6 fruit fly cellular contexts compared by ENCODE assay signal in the genomic region with DNA sequence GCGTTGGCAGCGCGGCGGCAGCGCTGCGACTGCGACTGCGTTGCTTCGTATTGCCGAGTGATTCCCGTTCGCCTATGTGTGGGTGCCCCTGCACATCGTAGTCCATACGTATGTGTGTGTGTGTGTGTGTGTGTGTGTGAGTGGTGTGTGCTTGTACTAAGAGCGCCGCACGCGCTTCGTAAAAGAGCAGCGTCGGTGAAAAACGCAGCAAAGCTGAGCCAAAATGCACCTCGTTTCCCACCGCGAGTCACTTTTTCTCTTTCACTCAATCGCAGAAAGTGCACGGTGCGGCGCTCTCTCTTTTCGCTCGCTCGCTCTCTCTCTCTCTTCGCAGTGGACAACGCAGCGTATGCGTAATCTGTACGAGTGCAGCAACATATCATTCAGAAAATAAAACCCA.
TF ChIP-seq lines count a peak whose summit lies in the region.

No protein-coding gene starts in this region.

- no peak for TF ChIP-seq CTCF in whole organism, embryonic (GFP tag; optimal IDR thresholded peaks at IDR 0.05; lab: Kevin White, UChicago)

TF ChIP-seq in whole organism, 6 proteins besides CTCF, POLR2A, EP300 and RAD21:
- no peak for TF ChIP-seq psq (optimal IDR thresholded peaks at IDR 0.05; lab: Kevin White, UChicago)
- peak; percentile 91 for TF ChIP-seq Dll (optimal IDR thresholded peaks at IDR 0.05; lab: Kevin White, UChicago)

TF ChIP-seq in whole organism, adult, 20 proteins besides CTCF, POLR2A, EP300 and RAD21:
- TF ChIP-seq Crg-1 (GFP tag; optimal IDR thresholded peaks at IDR 0.05; lab: Kevin White, UChicago) (no peak), kay (GFP tag; lab: Kevin White, UChicago; ENCODE audit: borderline replicate concordance) (no peak), bab1 (GFP tag; optimal IDR thresholded peaks at IDR 0.05; lab: Kevin White, UChicago) (peak; percentile 13), tj (GFP tag; optimal IDR thresholded peaks at IDR 0.05; lab: Kevin White, UChicago) (peak; percentile 89), Clk (GFP tag; optimal IDR thresholded peaks at IDR 0.05; lab: Kevin White, UChicago) (no peak), pad (GFP tag; optimal IDR thresholded peaks at IDR 0.05; lab: Kevin White, UChicago) (peak; percentile 65), toe (GFP tag; optimal IDR thresholded peaks at IDR 0.05; lab: Kevin White, UChicago) (no peak), CG12768 (GFP tag; optimal IDR thresholded peaks at IDR 0.05; lab: Kevin White, UChicago) (peak; percentile 49), CG7101 (tag; optimal IDR thresholded peaks at IDR 0.05; lab: Kevin White, UChicago) (peak; percentile 7), CG33017 (tag; optimal IDR thresholded peaks at IDR 0.05; lab: Kevin White, UChicago) (peak; percentile 1), Hr96 (GFP tag; optimal IDR thresholded peaks at IDR 0.05; lab: Kevin White, UChicago) (no peak), CG11617 (GFP tag; optimal IDR thresholded peaks at IDR 0.05; lab: Kevin White, UChicago) (peak; percentile 51)

TF ChIP-seq in whole organism, embryonic, 481 proteins besides CTCF, POLR2A, EP300 and RAD21 (continues in another document):
- peak; percentile 18; the same call in 1 of the 2 replicates for TF ChIP-seq Adf1 (GFP tag; IDR thresholded peaks at IDR 0.05; lab: Robert Waterston, UW)
- TF ChIP-seq Drgx (GFP tag; IDR thresholded peaks at IDR 0.05; lab: Robert Waterston, UW), result peak; percentile 74; the same call in 1 of the 2 replicates
- TF ChIP-seq schlank (tag; optimal IDR thresholded peaks at IDR 0.05; lab: Kevin White, UChicago), result no peak
- TF ChIP-seq bsh (GFP tag; optimal IDR thresholded peaks at IDR 0.05; lab: Kevin White, UChicago), result peak in 1 of 2 experiments; percentile 75
- TF ChIP-seq Opbp (GFP tag; IDR thresholded peaks at IDR 0.05; lab: Robert Waterston, UW; ENCODE audit: partially characterized antibody), result 0 out of 3 replicates have a peak, but pooled peaks have one; percentile 51
- no peak for TF ChIP-seq Atf-2 (GFP tag; optimal IDR thresholded peaks at IDR 0.05; lab: Kevin White, UChicago)
- TF ChIP-seq yki (optimal IDR thresholded peaks at IDR 0.05; lab: Kevin White, UChicago), result peak; percentile 19
- no peak for TF ChIP-seq unc-4 (GFP tag; IDR thresholded peaks at IDR 0.05; lab: Robert Waterston, UW; ENCODE audit: partially characterized antibody)
- TF ChIP-seq Mad (GFP tag; optimal IDR thresholded peaks at IDR 0.05; lab: Kevin White, UChicago), result no peak
- TF ChIP-seq Deaf1 (tag; optimal IDR thresholded peaks at IDR 0.05; lab: Kevin White, UChicago), result peak; percentile 75
- TF ChIP-seq z (GFP tag; IDR thresholded peaks at IDR 0.05; lab: Robert Waterston, UW), result peak; percentile 97
- peak; percentile 81 for TF ChIP-seq CG3163 (GFP tag; optimal IDR thresholded peaks at IDR 0.05; lab: Kevin White, UChicago)
- TF ChIP-seq Nf-YB (GFP tag; optimal IDR thresholded peaks at IDR 0.05; lab: Kevin White, UChicago), result peak; percentile 47
- peak; percentile 82 for TF ChIP-seq cg (GFP tag; optimal IDR thresholded peaks at IDR 0.05; lab: Kevin White, UChicago)
- peak; percentile 41 for TF ChIP-seq CG11504 (tag; optimal IDR thresholded peaks at IDR 0.05; lab: Kevin White, UChicago)
- peak in 1 of 2 experiments; percentile 75 for TF ChIP-seq Trl (optimal IDR thresholded peaks at IDR 0.05; lab: Kevin White, UChicago)
- TF ChIP-seq Trl (GFP tag; optimal IDR thresholded peaks at IDR 0.05; lab: Kevin White, UChicago), result no peak

TF ChIP-seq in whole organism, prepupa, 60 proteins besides CTCF, POLR2A, EP300 and RAD21 (continues in another document):
- TF ChIP-seq spab (GFP tag; optimal IDR thresholded peaks at IDR 0.05; lab: Kevin White, UChicago) (peak; percentile 56), Sox102F (GFP tag; optimal IDR thresholded peaks at IDR 0.05; lab: Kevin White, UChicago) (no peak), CG8119 (GFP tag; IDR thresholded peaks at IDR 0.05; lab: Robert Waterston, UW) (peak; percentile 77), CG10669 (GFP tag; optimal IDR thresholded peaks at IDR 0.05; lab: Kevin White, UChicago) (peak; percentile 40), CG6792 (GFP tag; optimal IDR thresholded peaks at IDR 0.05; lab: Kevin White, UChicago) (peak; percentile 3), CG16779 (tag; optimal IDR thresholded peaks at IDR 0.05; lab: Kevin White, UChicago) (peak; percentile 58), CG32006 (GFP tag; optimal IDR thresholded peaks at IDR 0.05; lab: Kevin White, UChicago) (peak; percentile 6), Eip75B (GFP tag; optimal IDR thresholded peaks at IDR 0.05; lab: Kevin White, UChicago) (no peak), achi (GFP tag; optimal IDR thresholded peaks at IDR 0.05; lab: Kevin White, UChicago) (peak; percentile 3), Ets21C (GFP tag; optimal IDR thresholded peaks at IDR 0.05; lab: Kevin White, UChicago) (no peak), Hr39 (GFP tag; optimal IDR thresholded peaks at IDR 0.05; lab: Kevin White, UChicago) (no peak), CG3919 (GFP tag; optimal IDR thresholded peaks at IDR 0.05; lab: Kevin White, UChicago) (peak; percentile 31), CG31627 (GFP tag; optimal IDR thresholded peaks at IDR 0.05; lab: Kevin White, UChicago) (no peak), CG6808 (GFP tag; optimal IDR thresholded peaks at IDR 0.05; lab: Kevin White, UChicago) (peak; percentile 66), pdm3 (GFP tag; optimal IDR thresholded peaks at IDR 0.05; lab: Kevin White, UChicago) (no peak), CG11294 (GFP tag; IDR thresholded peaks at IDR 0.05; lab: Robert Waterston, UW) (peak; percentile 42; the same call in 1 of the 2 replicates), eg (GFP tag; IDR thresholded peaks at IDR 0.05; lab: Robert Waterston, UW) (peak; percentile 84; the same call in 2 of the 3 replicates), vri (GFP tag; optimal IDR thresholded peaks at IDR 0.05; lab: Kevin White, UChicago) (peak; percentile 43)

TF ChIP-seq in whole organism, pupa, 21 proteins besides CTCF, POLR2A, EP300 and RAD21 (continues in another document):
- TF ChIP-seq CG10348 (GFP tag; IDR thresholded peaks at IDR 0.05; lab: Robert Waterston, UW) (no peak), Ets98B (GFP tag; IDR thresholded peaks at IDR 0.05; lab: Robert Waterston, UW) (peak; percentile 82), CG8159 (tag; optimal IDR thresholded peaks at IDR 0.05; lab: Kevin White, UChicago) (peak; percentile 19), CG14655 (GFP tag; optimal IDR thresholded peaks at IDR 0.05; lab: Kevin White, UChicago) (peak; percentile 59), CG12605 (GFP tag; IDR thresholded peaks at IDR 0.05; lab: Robert Waterston, UW) (peak; percentile 92), CG9948 (tag; optimal IDR thresholded peaks at IDR 0.05; lab: Kevin White, UChicago) (no peak), D1 (tag; optimal IDR thresholded peaks at IDR 0.05; lab: Kevin White, UChicago) (no peak), CG15710 (tag; optimal IDR thresholded peaks at IDR 0.05; lab: Kevin White, UChicago) (peak; percentile 38), CG32121 (GFP tag; IDR thresholded peaks at IDR 0.05; lab: Robert Waterston, UW) (peak; percentile 71), CG8301 (tag; optimal IDR thresholded peaks at IDR 0.05; lab: Kevin White, UChicago) (peak; percentile 42), CG4496 (GFP tag; IDR thresholded peaks at IDR 0.05; lab: Robert Waterston, UW) (peak; percentile 91; the same call in 2 of the 3 replicates), Snoo (tag; optimal IDR thresholded peaks at IDR 0.05; lab: Kevin White, UChicago) (peak; percentile 23), EcR (GFP tag; optimal IDR thresholded peaks at IDR 0.05; lab: Kevin White, UChicago) (peak; percentile 12), Pif1B (GFP tag; optimal IDR thresholded peaks at IDR 0.05; lab: Kevin White, UChicago) (peak; percentile 38), gl (tag; optimal IDR thresholded peaks at IDR 0.05; lab: Kevin White, UChicago) (peak; percentile 79), Pif1A (GFP tag; optimal IDR thresholded peaks at IDR 0.05; lab: Kevin White, UChicago) (peak; percentile 32), CG34367 (tag; optimal IDR thresholded peaks at IDR 0.05; lab: Kevin White, UChicago) (peak; percentile 35), rn (GFP tag; IDR thresholded peaks at IDR 0.05; lab: Robert Waterston, UW) (no peak), CG13204 (GFP tag; optimal IDR thresholded peaks at IDR 0.05; lab: Kevin White, UChicago) (peak; percentile 56), CG17806 (tag; optimal IDR thresholded peaks at IDR 0.05; lab: Kevin White, UChicago) (peak; percentile 2)

TF ChIP-seq in whole organism, wandering third instar larva, 38 proteins besides CTCF, POLR2A, EP300 and RAD21:
- TF ChIP-seq Sp1 (GFP tag; optimal IDR thresholded peaks at IDR 0.05; lab: Kevin White, UChicago) (peak; percentile 56), Rel (GFP tag; optimal IDR thresholded peaks at IDR 0.05; lab: Kevin White, UChicago) (no peak), Rel (tag; optimal IDR thresholded peaks at IDR 0.05; lab: Kevin White, UChicago) (peak; percentile 86), psq (GFP tag; optimal IDR thresholded peaks at IDR 0.05; lab: Kevin White, UChicago) (peak; percentile 26), jim (GFP tag; optimal IDR thresholded peaks at IDR 0.05; lab: Kevin White, UChicago) (peak; percentile 13), CG32264 (GFP tag; optimal IDR thresholded peaks at IDR 0.05; lab: Kevin White, UChicago) (no peak), Dif (GFP tag; optimal IDR thresholded peaks at IDR 0.05; lab: Kevin White, UChicago; ENCODE audit: partially characterized antibody) (peak; percentile 79), Dfd (GFP tag; optimal IDR thresholded peaks at IDR 0.05; lab: Kevin White, UChicago) (peak; percentile 43), lola (GFP tag; optimal IDR thresholded peaks at IDR 0.05; lab: Kevin White, UChicago) (no peak), Jra (GFP tag; optimal IDR thresholded peaks at IDR 0.05; lab: Kevin White, UChicago) (peak; percentile 27), dl (GFP tag; optimal IDR thresholded peaks at IDR 0.05; lab: Kevin White, UChicago; ENCODE audit: insufficient read depth in 1 of 2, partially characterized antibody in 2 of 2) (peak; percentile 64 to 78), N (GFP tag; optimal IDR thresholded peaks at IDR 0.05; lab: Kevin White, UChicago) (peak; percentile 77), Hr83 (GFP tag; optimal IDR thresholded peaks at IDR 0.05; lab: Kevin White, UChicago; ENCODE audit: poor library complexity, severe bottlenecking) (peak; percentile 13), sv (GFP tag; optimal IDR thresholded peaks at IDR 0.05; lab: Kevin White, UChicago) (no peak)
